Worm (Caenorhabditis elegans) whole organism, early embryonic: ENCODE measurements around the gene rab-6.1.

Source experiments
- aly-1 ChIP-seq: sonication (generic microtip); optimal IDR thresholded peaks from 2 replicates; lab custom pipeline; 2016; ENCODE audit warnings: missing genetic modification characterization, missing compliant biosample characterization
- ama-1 ChIP-seq: fragments of 150-350 bp; optimal IDR thresholded peaks from 2 replicates; lab custom pipeline; 2014
- ceh-13 ChIP-seq: fragments of 200-800 bp; sonication (Bioruptor generic); optimal IDR thresholded peaks from 2 replicates; lab custom pipeline; 2018; ENCODE audit warnings: mild to moderate bottlenecking, missing genetic modification characterization, missing compliant biosample characterization
- ets-7 ChIP-seq: sonication (generic microtip); optimal IDR thresholded peaks from 2 replicates; lab custom pipeline; 2016; ENCODE audit warnings: missing genotype, missing genetic modification characterization, missing compliant biosample characterization
- flt-1 ChIP-seq: fragments of 200-800 bp; sonication (Bioruptor generic); IDR thresholded peaks from 2 replicates; pipeline ENCODE4 v1.3.6; 2022; ENCODE audit warnings: missing genetic modification characterization, missing compliant biosample characterization
- hmbx-1 ChIP-seq: sonication (generic microtip); optimal IDR thresholded peaks from 2 replicates; lab custom pipeline; 2016; ENCODE audit warnings: mild to moderate bottlenecking, missing genetic modification characterization, missing compliant biosample characterization
- pes-1 ChIP-seq: fragments of 200-800 bp; sonication (Bioruptor generic); IDR thresholded peaks from 2 replicates; pipeline ENCODE4 v1.3.6; 2022; ENCODE audit warnings: missing genetic modification reagents, missing genetic modification characterization, missing compliant biosample characterization
- scrt-1 ChIP-seq: fragments of 200-800 bp; sonication (Bioruptor generic); IDR thresholded peaks from 2 replicates; pipeline ENCODE4 v1.3.6; 2022; ENCODE audit warnings: missing genetic modification characterization, missing compliant biosample characterization
- sea-1 ChIP-seq: fragments of 200-800 bp; sonication (Bioruptor generic); conservative IDR thresholded peaks from 2 replicates; pipeline ENCODE4 v1.3.6; 2022; ENCODE audit warnings: missing genetic modification characterization, missing compliant biosample characterization
- tra-4 ChIP-seq: sonication (generic microtip); optimal IDR thresholded peaks from 2 replicates; lab custom pipeline; 2017; ENCODE audit warnings: missing genetic modification characterization, missing compliant biosample characterization

DNA sequence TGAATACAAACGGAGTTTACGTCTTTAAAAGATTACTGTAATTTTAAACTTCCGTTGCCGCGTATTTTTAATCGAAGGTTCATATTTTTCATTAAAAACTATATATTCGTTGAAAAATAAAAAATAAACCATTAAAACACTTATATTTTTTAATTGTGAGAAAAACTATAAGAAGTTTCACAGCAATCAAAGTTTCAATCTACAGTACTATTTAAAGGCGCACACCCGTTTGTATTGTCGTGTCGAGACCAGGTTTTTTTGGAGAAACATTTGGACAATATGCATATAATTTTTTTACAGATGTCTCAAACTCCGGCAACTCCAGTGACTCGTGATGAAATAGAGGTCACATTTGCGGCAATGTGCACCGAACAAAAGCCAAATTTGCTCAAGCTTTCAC is 31.9 kb downstream of the rab-6.1 start, which contains the start of gene R08D7.5:
- TF ChIP-seq ama-1 (lab: Kevin White, UChicago) (no peak), ets-7 (tag; lab: Kevin White, UChicago) (no peak), scrt-1 (GFP tag; lab: Robert Waterston, UW) (no peak), hmbx-1 (tag; lab: Kevin White, UChicago) (no peak), sea-1 (no peak), flt-1 (no peak), aly-1 (tag; lab: Kevin White, UChicago) (no peak), pes-1 (GFP tag; lab: Robert Waterston, UW) (no peak), ceh-13 (GFP tag; lab: Kevin White, UChicago) (no peak), tra-4 (tag; lab: Kevin White, UChicago) (no peak)
